Fruit fly (Drosophila melanogaster) whole organism, embryonic: ENCODE data around the gene Eig71Ed.

Source experiments
- CG10654 ChIP-seq: fragments of 200-800 bp; sonication (Bioruptor generic); optimal IDR thresholded peaks from 2 replicates; lab custom pipeline; 2016; ENCODE audit warnings: missing biosample characterization, missing genetic modification characterization
- CG11695 ChIP-seq: fragments of 200-800 bp; sonication (Bioruptor generic); IDR thresholded peaks from 3 replicates; pipeline ENCODE4 v1.3.6; 2022; ENCODE audit warnings: missing biosample characterization, missing genetic modification characterization
- CG12769 ChIP-seq: fragments of 200-800 bp; sonication (Bioruptor generic); optimal IDR thresholded peaks from 2 replicates; lab custom pipeline; 2019; ENCODE audit warnings: missing biosample characterization, mild to moderate bottlenecking, missing genetic modification characterization, moderate library complexity
- CG14014 ChIP-seq: fragments of 200-800 bp; sonication (Bioruptor generic); IDR thresholded peaks from 2 replicates; pipeline ENCODE4 v1.3.6; 2022; ENCODE audit warnings: missing biosample characterization, missing genetic modification characterization
- CG15514 ChIP-seq: fragments of 200-800 bp; sonication (Bioruptor generic); optimal IDR thresholded peaks from 3 replicates; lab custom pipeline; 2017; ENCODE audit warnings: missing biosample characterization, missing genetic modification characterization, mild to moderate bottlenecking, moderate library complexity, missing genetic modification reagents
- CG18476 ChIP-seq: fragments of 200-800 bp; sonication (Bioruptor generic); optimal IDR thresholded peaks from 2 replicates; lab custom pipeline; 2016; ENCODE audit warnings: missing biosample characterization, mild to moderate bottlenecking, missing genetic modification characterization
- CG18599 ChIP-seq: fragments of 200-800 bp; sonication (Bioruptor generic); optimal IDR thresholded peaks from 3 replicates; lab custom pipeline; 2017; ENCODE audit warnings: missing biosample characterization, missing genetic modification characterization, mild to moderate bottlenecking, moderate library complexity, missing genetic modification reagents
- CG18619 ChIP-seq: fragments of 200-800 bp; sonication (Bioruptor generic); optimal IDR thresholded peaks from 3 replicates; lab custom pipeline; 2017; ENCODE audit warnings: missing biosample characterization, mild to moderate bottlenecking, missing genetic modification characterization
- CG2120 ChIP-seq: fragments of 200-800 bp; sonication (Bioruptor generic); optimal IDR thresholded peaks from 3 replicates; lab custom pipeline; 2016; ENCODE audit warnings: missing biosample characterization, missing genetic modification characterization
- CG30431 ChIP-seq: fragments of 200-800 bp; sonication (Bioruptor generic); optimal IDR thresholded peaks from 2 replicates; lab custom pipeline; 2017; ENCODE audit warnings: missing biosample characterization, missing genetic modification characterization
- CG3065 ChIP-seq: fragments of 200-800 bp; sonication (Bioruptor generic); optimal IDR thresholded peaks from 2 replicates; lab custom pipeline; 2016; ENCODE audit warnings: missing biosample characterization, missing genetic modification characterization
- CG3281 ChIP-seq: fragments of 200-800 bp; sonication (Bioruptor generic); optimal IDR thresholded peaks from 3 replicates; lab custom pipeline; 2017; ENCODE audit warnings: missing biosample characterization, mild to moderate bottlenecking, missing genetic modification characterization
- CG34422 ChIP-seq: fragments of 200-800 bp; sonication (Bioruptor generic); IDR thresholded peaks from 3 replicates; pipeline ENCODE4 v1.3.6; 2022; ENCODE audit warnings: missing biosample characterization, missing genetic modification characterization
- CG43689 ChIP-seq: fragments of 200-800 bp; sonication (Bioruptor generic); IDR thresholded peaks from 2 replicates; pipeline ENCODE4 v1.3.6; 2022; ENCODE audit warnings: missing biosample characterization, missing genetic modification characterization
- CG4617 ChIP-seq: fragments of 200-800 bp; sonication (Bioruptor generic); optimal IDR thresholded peaks from 3 replicates; lab custom pipeline; 2016; ENCODE audit warnings: missing biosample characterization, missing genetic modification characterization, borderline replicate concordance
- CG6813 ChIP-seq: fragments of 200-800 bp; sonication (Bioruptor generic); optimal IDR thresholded peaks from 2 replicates; lab custom pipeline; 2017; ENCODE audit warnings: missing biosample characterization, missing genetic modification characterization, mild to moderate bottlenecking, moderate library complexity, missing genetic modification reagents
- CG7745 ChIP-seq: fragments of 200-800 bp; sonication (Bioruptor generic); optimal IDR thresholded peaks from 2 replicates; lab custom pipeline; 2018; ENCODE audit warnings: missing biosample characterization, mild to moderate bottlenecking, missing genetic modification characterization, moderate library complexity
- CrebB ChIP-seq: fragments of 200-800 bp; sonication (Bioruptor generic); optimal IDR thresholded peaks from 3 replicates; lab custom pipeline; 2018; ENCODE audit warnings: missing biosample characterization, mild to moderate bottlenecking, missing genetic modification characterization
- Ets65A ChIP-seq: fragments of 200-800 bp; sonication (Bioruptor generic); peaks from one replicate; lab custom pipeline; 2016; ENCODE audit warnings: missing biosample characterization, missing genetic modification characterization
- Fer1 ChIP-seq: fragments of 200-800 bp; sonication (Bioruptor generic); optimal IDR thresholded peaks from 2 replicates; lab custom pipeline; 2017; ENCODE audit warnings: missing biosample characterization, mild to moderate bottlenecking, missing genetic modification characterization
- HLHmδ ChIP-seq: fragments of 200-800 bp; sonication (Bioruptor generic); optimal IDR thresholded peaks from 2 replicates; lab custom pipeline; 2018; ENCODE audit warnings: missing biosample characterization, mild to moderate bottlenecking, missing genetic modification characterization, moderate library complexity
- Hr78 ChIP-seq, 2 experiments: fragments of 200-800 bp in 1 of 2; fragments of >200 bp in 1 of 2; sonication (Bioruptor generic) in 1 of 2; optimal IDR thresholded peaks; 2 replicates each; lab custom pipeline; 2017 to 2019; ENCODE audit warnings: missing biosample characterization in 2 of 2, missing genetic modification characterization in 2 of 2, mild to moderate bottlenecking in 1 of 2, moderate library complexity in 1 of 2
- Meics ChIP-seq: fragments of 200-800 bp; sonication (Bioruptor generic); optimal IDR thresholded peaks from 2 replicates; lab custom pipeline; 2017; ENCODE audit warnings: missing biosample characterization, mild to moderate bottlenecking, missing genetic modification characterization
- NfI ChIP-seq: fragments of 200-800 bp; sonication (Bioruptor generic); optimal IDR thresholded peaks from 3 replicates; lab custom pipeline; 2018; ENCODE audit warnings: missing biosample characterization, mild to moderate bottlenecking, missing genetic modification characterization, moderate library complexity
- Pdp1 ChIP-seq, 2 experiments: fragments of 200-800 bp; sonication (Bioruptor generic); optimal IDR thresholded peaks; 3 replicates each; lab custom pipeline; 2016; ENCODE audit warnings: missing biosample characterization in 2 of 2, missing genetic modification characterization in 2 of 2, mild to moderate bottlenecking in 1 of 2, moderate library complexity in 1 of 2
- Six4 ChIP-seq: fragments of 200-800 bp; sonication (Bioruptor generic); optimal IDR thresholded peaks from 2 replicates; lab custom pipeline; 2016; ENCODE audit warnings: missing biosample characterization, missing genetic modification characterization
- Trl ChIP-seq, 3 experiments: fragments of >200 bp in 2 of 3; fragments of 200-800 bp in 1 of 3; sonication (Bioruptor generic) in 1 of 3; optimal IDR thresholded peaks; 2 replicates in 1 of 3; 3 replicates in 2 of 3; lab custom pipeline; 2016 to 2017; ENCODE audit warnings: missing biosample characterization in 1 of 3, missing genetic modification characterization in 1 of 3
- ab ChIP-seq: fragments of 200-800 bp; sonication (Bioruptor generic); optimal IDR thresholded peaks from 2 replicates; lab custom pipeline; 2016; ENCODE audit warnings: missing biosample characterization, missing genetic modification characterization
- amos ChIP-seq: fragments of 200-800 bp; sonication (Bioruptor generic); IDR thresholded peaks from 2 replicates; pipeline ENCODE4 v1.3.6; 2022; ENCODE audit warnings: missing biosample characterization, missing genetic modification characterization; ENCODE audit not compliant: partially characterized antibody
- ara ChIP-seq: fragments of 200-800 bp; sonication (Bioruptor generic); IDR thresholded peaks from 2 replicates; pipeline ENCODE4 v1.3.6; 2022; ENCODE audit warnings: missing biosample characterization, missing genetic modification characterization
- bcd ChIP-seq: fragments of 200-800 bp; sonication (Bioruptor generic); optimal IDR thresholded peaks from 2 replicates; lab custom pipeline; 2017; ENCODE audit warnings: missing biosample characterization, mild to moderate bottlenecking, missing genetic modification characterization
- btn ChIP-seq: fragments of 200-800 bp; sonication (Bioruptor generic); optimal IDR thresholded peaks from 2 replicates; lab custom pipeline; 2016; ENCODE audit warnings: missing biosample characterization, missing genetic modification characterization
- chinmo ChIP-seq: fragments of 200-800 bp; sonication (Bioruptor generic); IDR thresholded peaks from 4 replicates; pipeline ENCODE4 v1.3.6; 2022; ENCODE audit warnings: missing biosample characterization, missing genetic modification characterization; ENCODE audit not compliant: partially characterized antibody
- dmrt11E ChIP-seq: fragments of 200-800 bp; sonication (Bioruptor generic); optimal IDR thresholded peaks from 3 replicates; lab custom pipeline; 2018; ENCODE audit warnings: missing biosample characterization, mild to moderate bottlenecking, missing genetic modification characterization, moderate library complexity
- dpn ChIP-seq, 2 experiments: fragments of 200-800 bp; sonication (Bioruptor generic); optimal IDR thresholded peaks; 3 replicates each; lab custom pipeline; 2016; ENCODE audit warnings: missing biosample characterization in 2 of 2, missing genetic modification characterization in 2 of 2
- ftz-f1 ChIP-seq: fragments of 200-800 bp; sonication (Bioruptor generic); optimal IDR thresholded peaks from 2 replicates; lab custom pipeline; 2016; ENCODE audit warnings: missing biosample characterization, missing genetic modification characterization
- gem ChIP-seq: fragments of 200-800 bp; sonication (Bioruptor generic); optimal IDR thresholded peaks from 2 replicates; lab custom pipeline; 2019; ENCODE audit warnings: missing biosample characterization, mild to moderate bottlenecking, missing genetic modification characterization, moderate library complexity
- knrl ChIP-seq: fragments of 200-800 bp; sonication (Bioruptor generic); IDR thresholded peaks from 3 replicates; pipeline ENCODE4 v1.3.6; 2022; ENCODE audit warnings: missing biosample characterization, missing genetic modification characterization; ENCODE audit not compliant: partially characterized antibody
- pho ChIP-seq: fragments of 200-800 bp; sonication (Bioruptor generic); optimal IDR thresholded peaks from 2 replicates; lab custom pipeline; 2016; ENCODE audit warnings: missing biosample characterization, missing genetic modification characterization
- ranshi ChIP-seq: fragments of 200-800 bp; sonication (Bioruptor generic); IDR thresholded peaks from 2 replicates; pipeline ENCODE4 v1.3.6; 2022; ENCODE audit warnings: missing biosample characterization, missing genetic modification characterization
- schlank ChIP-seq: fragments of 200-800 bp; sonication (Bioruptor generic); optimal IDR thresholded peaks from 2 replicates; lab custom pipeline; 2018; ENCODE audit warnings: missing biosample characterization, mild to moderate bottlenecking, missing genetic modification characterization
- sens ChIP-seq: fragments of 200-800 bp; sonication (Bioruptor generic); peaks from one replicate; lab custom pipeline; 2016; ENCODE audit warnings: missing biosample characterization, missing genetic modification characterization
- so ChIP-seq: fragments of 200-800 bp; sonication (Bioruptor generic); IDR thresholded peaks from 3 replicates; pipeline ENCODE4 v1.3.6; 2022; ENCODE audit warnings: missing biosample characterization, missing genetic modification characterization
- stc ChIP-seq: fragments of 200-800 bp; sonication (Bioruptor generic); IDR thresholded peaks from 2 replicates; pipeline ENCODE4 v1.3.6; 2022; ENCODE audit warnings: missing biosample characterization, missing genetic modification characterization
- tap ChIP-seq: fragments of 200-800 bp; optimal IDR thresholded peaks from 3 replicates; lab custom pipeline; 2019; ENCODE audit warnings: missing biosample characterization, mild to moderate bottlenecking, missing genetic modification characterization, moderate library complexity
- ttk ChIP-seq: fragments of 200-800 bp; sonication (Bioruptor generic); IDR thresholded peaks from 2 replicates; pipeline ENCODE4 v2.1.2; 2022; ENCODE audit warnings: missing biosample characterization, missing genetic modification characterization
- wdn ChIP-seq: fragments of 200-800 bp; sonication (Bioruptor generic); IDR thresholded peaks from 2 replicates; pipeline ENCODE4 v1.3.6; 2022; ENCODE audit warnings: missing biosample characterization, missing genetic modification characterization

Gene Eig71Ed

DNA sequence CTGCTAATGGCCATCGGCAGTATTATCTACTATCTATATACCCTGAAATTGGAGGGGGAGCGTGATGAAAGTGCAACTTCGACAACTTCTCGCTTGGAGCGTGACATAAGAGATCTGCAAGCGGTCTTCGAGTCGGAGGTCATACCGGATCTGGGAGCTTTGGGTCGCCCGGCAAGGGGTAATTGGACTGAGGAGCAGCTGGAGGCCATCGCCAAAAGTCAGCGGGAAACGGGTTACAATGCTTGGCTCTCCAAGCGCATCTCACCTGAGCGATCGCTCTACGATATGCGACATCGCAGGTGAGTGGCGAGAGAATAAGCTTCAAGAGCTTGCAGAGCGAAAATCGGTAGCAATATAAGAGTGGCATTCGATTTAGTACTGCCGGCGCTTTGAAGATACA, 31.7 kb downstream of the Eig71Ed start:
- no peak for TF ChIP-seq amos (GFP tag; lab: Robert Waterston, UW)
- peak; percentile 41; the same call in 1 of the 2 replicates for TF ChIP-seq ara (GFP tag; lab: Robert Waterston, UW)
- TF ChIP-seq CG12769 (tag; lab: Kevin White, UChicago), result peak; percentile 85
- peak in 1 of 2 experiments; percentile 56 for TF ChIP-seq Hr78 (GFP tag; optimal IDR thresholded peaks at IDR 0.05; lab: Kevin White, UChicago)
- peak; percentile 40 to 51 for TF ChIP-seq Trl (optimal IDR thresholded peaks at IDR 0.05; lab: Kevin White, UChicago)
- no peak for TF ChIP-seq Trl (GFP tag; optimal IDR thresholded peaks at IDR 0.05; lab: Kevin White, UChicago)
- TF ChIP-seq dmrt11E (tag; lab: Kevin White, UChicago), result no peak
- no peak for TF ChIP-seq Six4
- peak; percentile 9 for TF ChIP-seq ftz-f1 (GFP tag; lab: Kevin White, UChicago)
- peak; percentile 74; the same call in 1 of the 4 replicates for TF ChIP-seq chinmo
- 0 out of 2 replicates have a peak, but pooled peaks have one; percentile 14 for TF ChIP-seq stc
- no peak for TF ChIP-seq CG18476 (GFP tag; lab: Kevin White, UChicago)
- no peak for TF ChIP-seq Ets65A (GFP tag; lab: Kevin White, UChicago)
- 0 out of 3 replicates have a peak, but pooled peaks have one; percentile 29 for TF ChIP-seq knrl (GFP tag; lab: Robert Waterston, UW)
- TF ChIP-seq sens, result peak; percentile 5
- TF ChIP-seq Pdp1 (GFP tag; optimal IDR thresholded peaks at IDR 0.05; lab: Kevin White, UChicago), result peak in 1 of 2 experiments; percentile 38
- TF ChIP-seq CG34422 (GFP tag; lab: Robert Waterston, UW), result 0 out of 3 replicates have a peak, but pooled peaks have one; percentile 24
- no peak for TF ChIP-seq ttk
- no peak for TF ChIP-seq NfI
- TF ChIP-seq so (GFP tag; lab: Robert Waterston, UW), result 0 out of 3 replicates have a peak, but pooled peaks have one; percentile 25

- TF ChIP-seq CG3065 (GFP tag; lab: Kevin White, UChicago), result no peak
- no peak for TF ChIP-seq CG10654 (GFP tag; lab: Kevin White, UChicago)
- TF ChIP-seq, all 482 proteins: peak for 0
Observed at dm6 chr3L:15687802-15688201, 35.5 kb downstream of the Eig71Ed start, which contains the start of gene CG34452. Gene CG34452, minus strand, starts transcription at chr3L:15687902.

DNA sequence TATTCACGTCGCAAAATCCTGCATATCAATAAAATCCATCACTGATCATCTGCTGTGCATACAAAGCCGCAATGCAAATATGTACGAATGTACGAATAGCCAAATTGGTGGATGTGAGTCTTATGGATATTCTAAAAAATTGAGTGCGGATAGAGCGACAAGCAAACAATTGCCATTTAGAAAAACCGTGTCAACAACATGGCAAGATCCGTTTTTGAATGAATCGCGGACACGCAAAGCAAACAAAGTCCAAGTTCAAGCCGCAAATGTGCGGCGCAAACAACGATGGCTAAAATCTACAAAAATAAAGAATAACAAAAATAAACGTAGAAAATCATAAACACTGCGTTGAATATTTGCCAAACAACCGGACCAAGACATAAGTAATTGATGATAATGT, 37.2 kb downstream of the Eig71Ed start:
- TF ChIP-seq CG43689, result no peak
- TF ChIP-seq gem (tag; lab: Kevin White, UChicago), result peak; percentile 16
- TF ChIP-seq CG15514 (GFP tag; lab: Kevin White, UChicago), result peak; percentile 20
- TF ChIP-seq CG4617 (GFP tag; lab: Kevin White, UChicago), result no peak
- no peak for TF ChIP-seq tap
- no peak for TF ChIP-seq ab
- peak; percentile 54; the same call in 1 of the 3 replicates for TF ChIP-seq so (GFP tag; lab: Robert Waterston, UW)
- no peak for TF ChIP-seq CG7745 (tag; lab: Kevin White, UChicago)
- TF ChIP-seq bcd (GFP tag; lab: Kevin White, UChicago), result peak; percentile 13
- TF ChIP-seq Fer1 (GFP tag; lab: Kevin White, UChicago), result peak; percentile 8
- peak; percentile 18 for TF ChIP-seq pho (GFP tag; lab: Kevin White, UChicago)
- peak; percentile 20 for TF ChIP-seq CG18619 (GFP tag; lab: Kevin White, UChicago)
- peak; percentile 52 for TF ChIP-seq CG6813 (GFP tag; lab: Kevin White, UChicago)
- peak; percentile 43 for TF ChIP-seq CG3281
- no peak for TF ChIP-seq CG30431 (GFP tag; lab: Kevin White, UChicago)
- TF ChIP-seq CG18599 (GFP tag; lab: Kevin White, UChicago), result peak; percentile 1
- TF ChIP-seq btn (GFP tag; lab: Kevin White, UChicago), result no peak
- no peak for TF ChIP-seq ranshi
- TF ChIP-seq CG2120 (GFP tag; lab: Kevin White, UChicago), result peak; percentile 22
- TF ChIP-seq dpn (GFP tag; optimal IDR thresholded peaks at IDR 0.05; lab: Kevin White, UChicago), result peak in 1 of 2 experiments; percentile 7
- TF ChIP-seq HLHmδ (GFP tag; lab: Kevin White, UChicago), result no peak
- TF ChIP-seq CG11695 (GFP tag; lab: Robert Waterston, UW), result peak; percentile 27; the same call in 1 of the 3 replicates
- TF ChIP-seq Meics, result peak; percentile 35
- TF ChIP-seq CrebB (tag; lab: Kevin White, UChicago), result peak; percentile 28
- 0 out of 2 replicates have a peak, but pooled peaks have one; percentile 10 for TF ChIP-seq wdn (GFP tag; lab: Robert Waterston, UW)
- peak; percentile 61; the same call in 1 of the 2 replicates for TF ChIP-seq CG14014 (GFP tag; lab: Robert Waterston, UW)
- TF ChIP-seq schlank (tag; lab: Kevin White, UChicago), result peak; percentile 29
